Worm (Caenorhabditis elegans) whole organism, L1 larva: ENCODE data around the gene his-61.
A peak's percentile ranks its signal among the peaks of the same experiment; 100 is the strongest.

Experiments used
- C16A3.4 ChIP-seq: fragments of 150-350 bp; optimal IDR thresholded peaks from 2 replicates; lab custom pipeline; 2014; ENCODE audit warnings: missing biosample characterization, missing genetic modification characterization
- C34B4.2 ChIP-seq: sonication (generic microtip); optimal IDR thresholded peaks from 2 replicates; lab custom pipeline; 2017; ENCODE audit warnings: mild to moderate bottlenecking, missing genetic modification characterization, missing compliant biosample characterization
- F16B12.6 ChIP-seq: fragments of 150-350 bp; optimal IDR thresholded peaks from 2 replicates; lab custom pipeline; 2014; ENCODE audit warnings: missing biosample characterization, missing genetic modification characterization
- Y116A8C.19 ChIP-seq: sonication (generic microtip); optimal IDR thresholded peaks from 2 replicates; lab custom pipeline; 2016; ENCODE audit warnings: missing compliant biosample characterization, missing genetic modification characterization, borderline replicate concordance
- alr-1 ChIP-seq: fragments of 200-800 bp; sonication (Bioruptor generic); optimal IDR thresholded peaks from 2 replicates; lab custom pipeline; 2018; ENCODE audit warnings: borderline replicate concordance, mild to moderate bottlenecking, missing genetic modification characterization, missing compliant biosample characterization
- ama-1 ChIP-seq: fragments of 150-350 bp; optimal IDR thresholded peaks from 2 replicates; lab custom pipeline; 2014
- blmp-1 ChIP-seq: fragments of 150-350 bp; optimal IDR thresholded peaks from 2 replicates; lab custom pipeline; 2014; ENCODE audit warnings: missing biosample characterization, missing genetic modification characterization
- ceh-63 ChIP-seq: fragments of 200-800 bp; sonication (Bioruptor generic); optimal IDR thresholded peaks from 2 replicates; lab custom pipeline; 2018; ENCODE audit warnings: mild to moderate bottlenecking, missing genetic modification characterization, missing compliant biosample characterization
- ceh-88 ChIP-seq: fragments of 200-800 bp; sonication (Bioruptor generic); IDR thresholded peaks from 2 replicates; pipeline ENCODE4 v1.3.6; 2022; ENCODE audit warnings: missing genetic modification characterization, missing compliant biosample characterization
- ceh-90 ChIP-seq: sonication (generic microtip); optimal IDR thresholded peaks from 2 replicates; lab custom pipeline; 2016; ENCODE audit warnings: missing genetic modification characterization, missing compliant biosample characterization
- ces-1 ChIP-seq: fragments of 150-350 bp; optimal IDR thresholded peaks from 2 replicates; lab custom pipeline; 2014; ENCODE audit warnings: missing biosample characterization, missing genetic modification reagents, missing genetic modification characterization
- ets-5 ChIP-seq: fragments of 200-800 bp; sonication (Bioruptor generic); IDR thresholded peaks from 2 replicates; pipeline ENCODE4 v1.3.6; 2022; ENCODE audit warnings: missing genetic modification characterization, missing compliant biosample characterization
- fkh-10 ChIP-seq: sonication (generic microtip); optimal IDR thresholded peaks from 2 replicates; lab custom pipeline; 2017; ENCODE audit warnings: missing biosample characterization, missing genetic modification reagents, missing genetic modification characterization
- fkh-4 ChIP-seq: sonication (generic microtip); optimal IDR thresholded peaks from 2 replicates; lab custom pipeline; 2016; ENCODE audit warnings: missing compliant biosample characterization, missing genetic modification characterization, borderline replicate concordance
- grh-1 ChIP-seq: fragments of 200-800 bp; sonication (Bioruptor generic); IDR thresholded peaks from 2 replicates; pipeline ENCODE4 v1.3.6; 2022; ENCODE audit warnings: missing genetic modification reagents, missing genetic modification characterization, missing compliant biosample characterization
- hlh-17 ChIP-seq: fragments of 200-800 bp; sonication (Bioruptor generic); optimal IDR thresholded peaks from 2 replicates; lab custom pipeline; 2018; ENCODE audit warnings: missing genetic modification characterization, mild to moderate bottlenecking, missing compliant biosample characterization, moderate library complexity, borderline replicate concordance
- hlh-4 ChIP-seq: sonication (generic microtip); optimal IDR thresholded peaks from 2 replicates; lab custom pipeline; 2016; ENCODE audit warnings: mild to moderate bottlenecking, missing genetic modification characterization, missing compliant biosample characterization
- irx-1 ChIP-seq: sonication (generic microtip); optimal IDR thresholded peaks from 2 replicates; lab custom pipeline; 2016; ENCODE audit warnings: missing genetic modification characterization, missing compliant biosample characterization
- jun-1 ChIP-seq: fragments of 150-350 bp; optimal IDR thresholded peaks from 2 replicates; lab custom pipeline; 2014; ENCODE audit warnings: missing biosample characterization, missing genetic modification reagents, missing genetic modification characterization
- lin-14 ChIP-seq: fragments of 200-800 bp; sonication (Bioruptor generic); optimal IDR thresholded peaks from 2 replicates; lab custom pipeline; 2018; ENCODE audit warnings: mild to moderate bottlenecking, missing genetic modification characterization, moderate library complexity, missing compliant biosample characterization
- lin-15B ChIP-seq: fragments of 150-350 bp; sonication (generic microtip); optimal IDR thresholded peaks from 3 replicates; lab custom pipeline; 2014; ENCODE audit warnings: missing biosample characterization, missing genetic modification characterization
- lin-39 ChIP-seq: fragments of 150-350 bp; optimal IDR thresholded peaks from 2 replicates; lab custom pipeline; 2014; ENCODE audit warnings: missing biosample characterization, missing genetic modification reagents, missing genetic modification characterization
- lir-3 ChIP-seq: sonication (generic microtip); optimal IDR thresholded peaks from 2 replicates; lab custom pipeline; 2016; ENCODE audit warnings: mild to moderate bottlenecking, missing genetic modification characterization, moderate library complexity, missing compliant biosample characterization; ENCODE audit not compliant: poor library complexity
- lsy-2 ChIP-seq, 2 experiments: fragments of 150-350 bp; optimal IDR thresholded peaks; 2 replicates each; lab custom pipeline; 2014; ENCODE audit warnings: missing biosample characterization in 2 of 2, missing genetic modification characterization in 2 of 2
- mdl-1 ChIP-seq, 2 experiments: fragments of 150-350 bp; optimal IDR thresholded peaks; 2 replicates each; lab custom pipeline; 2014 to 2017; ENCODE audit warnings: missing biosample characterization in 2 of 2, missing genetic modification characterization in 2 of 2, inconsistent platforms in 1 of 2
- mef-2 ChIP-seq: fragments of 150-350 bp; optimal IDR thresholded peaks from 2 replicates; lab custom pipeline; 2014; ENCODE audit warnings: missing biosample characterization, missing genetic modification characterization
- mep-1 ChIP-seq: fragments of 150-350 bp; optimal IDR thresholded peaks from 2 replicates; lab custom pipeline; 2014; ENCODE audit warnings: missing biosample characterization, missing genetic modification characterization
- nhr-11 ChIP-seq: fragments of 150-350 bp; optimal IDR thresholded peaks from 2 replicates; lab custom pipeline; 2014; ENCODE audit warnings: missing biosample characterization, missing genetic modification characterization
- nhr-12 ChIP-seq: sonication (generic microtip); optimal IDR thresholded peaks from 2 replicates; lab custom pipeline; 2017; ENCODE audit warnings: missing biosample characterization, missing genetic modification characterization
- nhr-19 ChIP-seq: fragments of 200-800 bp; sonication (Bioruptor generic); conservative IDR thresholded peaks from 2 replicates; pipeline ENCODE4 v1.3.6; 2022; ENCODE audit warnings: missing genetic modification characterization, missing compliant biosample characterization
- nhr-20 ChIP-seq: sonication (generic microtip); optimal IDR thresholded peaks from 2 replicates; lab custom pipeline; 2016; ENCODE audit warnings: mild to moderate bottlenecking, missing genetic modification characterization, missing compliant biosample characterization
- nhr-237 ChIP-seq: fragments of 150-350 bp; optimal IDR thresholded peaks from 2 replicates; lab custom pipeline; 2014; ENCODE audit warnings: missing biosample characterization, missing genetic modification characterization
- nhr-28 ChIP-seq: fragments of 150-350 bp; optimal IDR thresholded peaks from 2 replicates; lab custom pipeline; 2014; ENCODE audit warnings: missing biosample characterization, missing genetic modification characterization
- nhr-76 ChIP-seq: sonication (generic microtip); optimal IDR thresholded peaks from 2 replicates; lab custom pipeline; 2017; ENCODE audit warnings: missing biosample characterization, missing genetic modification characterization
- nhr-85 ChIP-seq: sonication (generic microtip); peaks from one replicate; lab custom pipeline; 2016; ENCODE audit warnings: missing genetic modification characterization, inconsistent platforms, missing compliant biosample characterization
- pag-3 ChIP-seq: sonication (generic microtip); optimal IDR thresholded peaks from 2 replicates; lab custom pipeline; 2017; ENCODE audit warnings: missing genetic modification characterization, mild to moderate bottlenecking, missing compliant biosample characterization, antibody characterized with exemption, borderline replicate concordance; ENCODE audit not compliant: insufficient read depth
- pax-3 ChIP-seq: fragments of 200-800 bp; sonication (Bioruptor generic); optimal IDR thresholded peaks from 2 replicates; lab custom pipeline; 2018; ENCODE audit warnings: mild to moderate bottlenecking, missing genetic modification characterization, moderate library complexity, missing compliant biosample characterization
- rnt-1 ChIP-seq: sonication (generic microtip); optimal IDR thresholded peaks from 2 replicates; lab custom pipeline; 2016; ENCODE audit warnings: mild to moderate bottlenecking, missing genetic modification characterization, moderate library complexity, missing compliant biosample characterization
- skn-1 ChIP-seq: fragments of 150-350 bp; optimal IDR thresholded peaks from 2 replicates; lab custom pipeline; 2014; ENCODE audit warnings: missing biosample characterization, missing genetic modification characterization
- sox-4 ChIP-seq: sonication (generic microtip); optimal IDR thresholded peaks from 2 replicates; lab custom pipeline; 2016; ENCODE audit warnings: missing genetic modification characterization, missing compliant biosample characterization
- sptf-1 ChIP-seq: fragments of 150-350 bp; optimal IDR thresholded peaks from 2 replicates; lab custom pipeline; 2014; ENCODE audit warnings: missing biosample characterization, missing genetic modification characterization
- sup-37 ChIP-seq: fragments of 200-800 bp; sonication (Bioruptor generic); optimal IDR thresholded peaks from 2 replicates; lab custom pipeline; 2018; ENCODE audit warnings: mild to moderate bottlenecking, missing genetic modification characterization, missing compliant biosample characterization
- tbx-2 ChIP-seq: sonication (generic microtip); optimal IDR thresholded peaks from 2 replicates; lab custom pipeline; 2016; ENCODE audit warnings: missing genetic modification characterization, missing compliant biosample characterization
- tlp-1 ChIP-seq: fragments of 150-350 bp; optimal IDR thresholded peaks from 2 replicates; lab custom pipeline; 2014; ENCODE audit warnings: missing biosample characterization, missing genetic modification characterization
- unc-130 ChIP-seq: fragments of 150-350 bp; optimal IDR thresholded peaks from 2 replicates; lab custom pipeline; 2017; ENCODE audit warnings: missing biosample characterization, missing genetic modification characterization, inconsistent platforms
- unc-30 ChIP-seq: sonication (generic microtip); optimal IDR thresholded peaks from 2 replicates; lab custom pipeline; 2017; ENCODE audit warnings: missing biosample characterization, missing genetic modification characterization
- unc-62 ChIP-seq: fragments of 150-350 bp; optimal IDR thresholded peaks from 2 replicates; lab custom pipeline; 2014; ENCODE audit warnings: missing biosample characterization, missing genetic modification reagents, missing genetic modification characterization
- unc-98 ChIP-seq: fragments of 200-800 bp; sonication (Bioruptor generic); IDR thresholded peaks from 2 replicates; pipeline ENCODE4 v1.3.6; 2022; ENCODE audit warnings: missing genetic modification characterization, missing compliant biosample characterization
- vab-15 ChIP-seq: sonication (generic microtip); optimal IDR thresholded peaks from 2 replicates; lab custom pipeline; 2017; ENCODE audit warnings: missing genotype, mild to moderate bottlenecking, missing genetic modification characterization, missing compliant biosample characterization
- ztf-11 ChIP-seq, 2 experiments: sonication (generic microtip); optimal IDR thresholded peaks; 2 replicates each; lab custom pipeline; 2016 to 2017; ENCODE audit warnings: missing genetic modification characterization in 2 of 2, missing biosample characterization in 1 of 2, missing compliant biosample characterization in 1 of 2
- ztf-4 ChIP-seq: fragments of 150-350 bp; optimal IDR thresholded peaks from 2 replicates; lab custom pipeline; 2014; ENCODE audit warnings: missing biosample characterization, missing genetic modification characterization

his-61 gene

ce11 chrIV:7507841-7508509 lies 22.0 kb upstream of the his-61 start, which contains the start of the genes vdac-1 and R05G6.5 (continued):
- TF ChIP-seq nhr-85 (peak; percentile 83), nhr-12 (no peak), unc-130 (tag; lab: Kevin White, UChicago) (peak; percentile 81), mdl-1 (tag; optimal IDR thresholded peaks at IDR 0.05; lab: Kevin White, UChicago) (peak in 1 of 2 experiments; percentile 89), lin-15B (tag; lab: Kevin White, UChicago) (peak; percentile 72), ztf-11 (tag; optimal IDR thresholded peaks at IDR 0.05; lab: Kevin White, UChicago) (no peak), nhr-20 (tag; lab: Kevin White, UChicago) (peak; percentile 92), nhr-237 (tag; lab: Kevin White, UChicago) (peak; percentile 73), lin-39 (no peak), ceh-63 (GFP tag; lab: Kevin White, UChicago) (no peak), hlh-17 (no peak), rnt-1 (tag; lab: Kevin White, UChicago) (peak; percentile 79), nhr-28 (tag; lab: Kevin White, UChicago) (no peak), C34B4.2 (tag; lab: Kevin White, UChicago) (peak; percentile 87)

ce11 chrIV:7507305-7507704 lies 21.3 kb upstream of the his-61 start:
- TF ChIP-seq irx-1 = peak; percentile 17
- TF ChIP-seq vab-15 = no peak
- TF ChIP-seq unc-30 (tag; lab: Kevin White, UChicago) = no peak
- no peak for TF ChIP-seq fkh-10 (GFP tag; lab: Kevin White, UChicago)
- TF ChIP-seq nhr-11 (tag; lab: Kevin White, UChicago) = no peak
- peak; percentile 9 for TF ChIP-seq lir-3 (tag; lab: Kevin White, UChicago)
- TF ChIP-seq nhr-19 (GFP tag; lab: Robert Waterston, UW) = peak; percentile 67
- no peak for TF ChIP-seq tlp-1
- no peak for TF ChIP-seq F16B12.6
- TF ChIP-seq blmp-1 = peak; percentile 57
- peak; percentile 34 for TF ChIP-seq C16A3.4
- peak; percentile 6 for TF ChIP-seq ztf-4 (tag; lab: Kevin White, UChicago)
- TF ChIP-seq ztf-11 (tag; optimal IDR thresholded peaks at IDR 0.05; lab: Kevin White, UChicago) = no peak
- TF ChIP-seq nhr-85 = peak; percentile 81
- TF ChIP-seq sox-4 (tag; lab: Kevin White, UChicago) = no peak
- TF ChIP-seq unc-98 (GFP tag; lab: Robert Waterston, UW) = no peak
- peak; percentile 53 for TF ChIP-seq mep-1 (tag; lab: Kevin White, UChicago)
- TF ChIP-seq ama-1 (lab: Kevin White, UChicago) = peak; percentile 79
- TF ChIP-seq tbx-2 (tag; lab: Kevin White, UChicago) = no peak
- TF ChIP-seq ets-5 = no peak
- no peak for TF ChIP-seq sup-37 (GFP tag; lab: Kevin White, UChicago)
- TF ChIP-seq skn-1 (tag; lab: Kevin White, UChicago) = peak; percentile 37
- no peak for TF ChIP-seq ceh-88 (GFP tag; lab: Robert Waterston, UW)
- TF ChIP-seq alr-1 (tag; lab: Kevin White, UChicago) = no peak
- peak; percentile 35 to 59 for TF ChIP-seq lsy-2 (tag; optimal IDR thresholded peaks at IDR 0.05; lab: Kevin White, UChicago)
- TF ChIP-seq nhr-76 (tag; lab: Kevin White, UChicago) = no peak
- peak; percentile 11 for TF ChIP-seq pax-3 (tag; lab: Kevin White, UChicago)
- TF ChIP-seq mef-2 (tag; lab: Kevin White, UChicago) = no peak
- peak; percentile 60 for TF ChIP-seq rnt-1 (tag; lab: Kevin White, UChicago)
- TF ChIP-seq mdl-1 (tag; optimal IDR thresholded peaks at IDR 0.05; lab: Kevin White, UChicago) = peak in 1 of 2 experiments; percentile 86
- TF ChIP-seq ces-1 (GFP tag; lab: Kevin White, UChicago) = no peak
- peak; percentile 67 for TF ChIP-seq lin-14 (GFP tag; lab: Kevin White, UChicago)
- no peak for TF ChIP-seq ceh-63 (GFP tag; lab: Kevin White, UChicago)
- TF ChIP-seq fkh-4 (tag; lab: Kevin White, UChicago) = no peak
- TF ChIP-seq sptf-1 (tag; lab: Kevin White, UChicago) = no peak
- 0 out of 2 replicates have a peak, but pooled peaks have one; percentile 36 for TF ChIP-seq grh-1
- TF ChIP-seq Y116A8C.19 = no peak
- no peak for TF ChIP-seq hlh-4 (tag; lab: Kevin White, UChicago)
- TF ChIP-seq jun-1 = no peak
- no peak for TF ChIP-seq ceh-90 (tag; lab: Kevin White, UChicago)
- TF ChIP-seq unc-62 (GFP tag; lab: Kevin White, UChicago) = no peak
- no peak for TF ChIP-seq pag-3 (tag; lab: Kevin White, UChicago)
